Worm (Caenorhabditis elegans) whole organism, late embryonic: ENCODE results near the gene acr-2.

Source experiments
- ama-1 ChIP-seq: fragments of 150-350 bp; optimal IDR thresholded peaks from 2 replicates; lab custom pipeline; 2014
- dve-1 ChIP-seq: sonication (generic microtip); optimal IDR thresholded peaks from 2 replicates; lab custom pipeline; 2017; ENCODE audit warnings: antibody characterized with exemption, mild to moderate bottlenecking, missing genetic modification characterization, missing compliant biosample characterization
- hlh-13 ChIP-seq: fragments of 200-800 bp; sonication (Bioruptor generic); optimal IDR thresholded peaks from 2 replicates; lab custom pipeline; 2018; ENCODE audit warnings: mild to moderate bottlenecking, missing genetic modification characterization, missing compliant biosample characterization
- npax-4 ChIP-seq: sonication (generic microtip); optimal IDR thresholded peaks from 2 replicates; lab custom pipeline; 2016; ENCODE audit warnings: missing genetic modification characterization, missing compliant biosample characterization
- pha-4 ChIP-seq: fragments of 150-350 bp; optimal IDR thresholded peaks from 2 replicates; lab custom pipeline; 2018; ENCODE audit warnings: missing biosample characterization, missing genetic modification reagents, missing genetic modification characterization
- pqm-1 ChIP-seq: sonication (generic microtip); optimal IDR thresholded peaks from 2 replicates; lab custom pipeline; 2016; ENCODE audit warnings: missing genetic modification characterization, missing compliant biosample characterization
- pros-1 ChIP-seq: fragments of 150-350 bp; optimal IDR thresholded peaks from 2 replicates; lab custom pipeline; 2014; ENCODE audit warnings: missing biosample characterization, missing genetic modification reagents, missing genetic modification characterization
- unc-55 ChIP-seq: sonication (generic microtip); optimal IDR thresholded peaks from 2 replicates; lab custom pipeline; 2017; ENCODE audit warnings: missing biosample characterization, missing genetic modification reagents, missing genetic modification characterization

ce11 chrX:6669366-6669765 lies 33.0 kb upstream of the acr-2 start:
- no peak for TF ChIP-seq unc-55 (GFP tag; lab: Kevin White, UChicago)
- TF ChIP-seq pqm-1 (tag; lab: Kevin White, UChicago), result no peak
- no peak for TF ChIP-seq pros-1
- no peak for TF ChIP-seq hlh-13 (GFP tag; lab: Kevin White, UChicago)
- TF ChIP-seq pha-4, result no peak
- no peak for TF ChIP-seq ama-1
- no peak for TF ChIP-seq npax-4 (tag; lab: Kevin White, UChicago)
- TF ChIP-seq dve-1 (tag; lab: Kevin White, UChicago), result no peak
